Worm (Caenorhabditis elegans): Measurements from ENCODE around the gene bcmo-1.

bcmo-1 gene

ce11 chrII:12798814-12799213 is 31.7 kb upstream of the bcmo-1 start (continued):
- TF ChIP-seq ztf-22 (GFP tag; optimal IDR thresholded peaks at IDR 0.05) (peak; percentile 86), hlh-12 (tag; optimal IDR thresholded peaks at IDR 0.05) (no peak), egl-18 (GFP tag; IDR thresholded peaks at IDR 0.05) (no peak), B0035.1 (tag; optimal IDR thresholded peaks at IDR 0.05) (no peak), tlf-1 (GFP tag; optimal IDR thresholded peaks at IDR 0.05) (peak; percentile 83), ZK185.1 (tag; optimal IDR thresholded peaks at IDR 0.05; ENCODE audit: poor library complexity, severe bottlenecking) (no peak), lag-1 (GFP tag; IDR thresholded peaks at IDR 0.05) (no peak), lin-26 (GFP tag; IDR thresholded peaks at IDR 0.05) (peak; percentile 68), Y53F4B.3 (GFP tag; IDR thresholded peaks at IDR 0.05) (no peak), ama-1 (optimal IDR thresholded peaks at IDR 0.05) (no peak), ama-1 (GFP tag; optimal IDR thresholded peaks at IDR 0.05) (no peak), dpff-1 (tag; optimal IDR thresholded peaks at IDR 0.05) (no peak), madf-6 (GFP tag; IDR thresholded peaks at IDR 0.05) (no peak; the same call in 1 of the 2 replicates), madf-8 (GFP tag; conservative IDR thresholded peaks at IDR 0.05) (no peak), zim-3 (tag; optimal IDR thresholded peaks at IDR 0.05) (no peak), K11D2.4 (GFP tag; IDR thresholded peaks at IDR 0.05) (peak; percentile 82), nfyb-1 (GFP tag; IDR thresholded peaks at IDR 0.05) (peak; percentile 82), aptf-3 (GFP tag; IDR thresholded peaks at IDR 0.05) (no peak), F10E7.11 (tag; optimal IDR thresholded peaks at IDR 0.05) (no peak), F23B12.7 (tag; optimal IDR thresholded peaks at IDR 0.05; ENCODE audit: insufficient read depth) (no peak), hlh-26 (GFP tag; conservative IDR thresholded peaks at IDR 0.05) (no peak), pbrm-1 (GFP tag; IDR thresholded peaks at IDR 0.05) (peak; percentile 83), unc-62 (GFP tag; optimal IDR thresholded peaks at IDR 0.05) (no peak), ztf-18 (tag; optimal IDR thresholded peaks at IDR 0.05) (peak; percentile 5), T26A5.8 (tag; optimal IDR thresholded peaks at IDR 0.05) (no peak), D2030.7 (GFP tag; IDR thresholded peaks at IDR 0.05) (no peak), him-1 (tag; optimal IDR thresholded peaks at IDR 0.05) (no peak), Y56A3A.18 (GFP tag; IDR thresholded peaks at IDR 0.05) (0 out of 2 replicates have a peak, but pooled peaks have one; percentile 24), B0261.1 (tag; optimal IDR thresholded peaks at IDR 0.05) (no peak), fkh-3 (tag; optimal IDR thresholded peaks at IDR 0.05) (no peak), lsl-1 (GFP tag; optimal IDR thresholded peaks at IDR 0.05) (no peak)

ce11 chrII:12799364-12799763 is 31.1 kb upstream of the bcmo-1 start:
- TF ChIP-seq hsf-1 (GFP tag; IDR thresholded peaks at IDR 0.05) (peak; percentile 79), F23B12.7 (tag; optimal IDR thresholded peaks at IDR 0.05; ENCODE audit: insufficient read depth) (no peak)

ce11 chrII:12799927-12800522 is 30.5 kb upstream of the bcmo-1 start:
- peak; percentile 56 for TF ChIP-seq hrde-1 (tag; optimal IDR thresholded peaks at IDR 0.05; ENCODE audit: borderline replicate concordance)
- TF ChIP-seq repo-1 (tag; optimal IDR thresholded peaks at IDR 0.05) = no peak
- no peak for TF ChIP-seq ztf-25 (GFP tag; IDR thresholded peaks at IDR 0.05)
- TF ChIP-seq cebp-2 (GFP tag; IDR thresholded peaks at IDR 0.05) = no peak
- peak; percentile 38 for TF ChIP-seq unc-130 (GFP tag; optimal IDR thresholded peaks at IDR 0.05)
- TF ChIP-seq hlh-26 (GFP tag; conservative IDR thresholded peaks at IDR 0.05) = no peak
- peak; percentile 54 for TF ChIP-seq B0336.3 (GFP tag; IDR thresholded peaks at IDR 0.05)
- TF ChIP-seq Y95B8A.8 (GFP tag; IDR thresholded peaks at IDR 0.05) = 0 out of 2 replicates have a peak, but pooled peaks have one; percentile 4
- peak; percentile 79 for TF ChIP-seq hsf-1 (GFP tag; IDR thresholded peaks at IDR 0.05)
- TF ChIP-seq snpc-1.1 (tag; optimal IDR thresholded peaks at IDR 0.05; ENCODE audit: insufficient read depth) = peak; percentile 52
- peak; percentile 52 for TF ChIP-seq B0019.2 (GFP tag; conservative IDR thresholded peaks at IDR 0.05)
- TF ChIP-seq let-607 (tag; optimal IDR thresholded peaks at IDR 0.05) = no peak
- peak; percentile 90 for TF ChIP-seq xnd-1 (tag; optimal IDR thresholded peaks at IDR 0.05)
- TF ChIP-seq nfyb-1 (GFP tag; IDR thresholded peaks at IDR 0.05) = peak; percentile 62; the same call in 1 of the 2 replicates
- peak; percentile 98 for TF ChIP-seq lin-54 (GFP tag; optimal IDR thresholded peaks at IDR 0.05)
- TF ChIP-seq zim-3 (tag; optimal IDR thresholded peaks at IDR 0.05) = no peak
- TF ChIP-seq nhr-90 (tag; optimal IDR thresholded peaks at IDR 0.05) = no peak
- TF ChIP-seq F52B5.7 (tag; optimal IDR thresholded peaks at IDR 0.05) = no peak
- TF ChIP-seq pbrm-1 (GFP tag; IDR thresholded peaks at IDR 0.05) = peak; percentile 44
